Worm (Caenorhabditis elegans) whole organism, L1 larva: ENCODE measurements around the gene ZC449.5.
A peak's percentile ranks its signal among the peaks of the same experiment; 100 is the strongest.

Source experiments
- C04F5.9 ChIP-seq: sonication (generic microtip); optimal IDR thresholded peaks from 2 replicates; lab custom pipeline; 2016; ENCODE audit warnings: missing genetic modification characterization, missing compliant biosample characterization
- C16A3.4 ChIP-seq: fragments of 150-350 bp; optimal IDR thresholded peaks from 2 replicates; lab custom pipeline; 2014; ENCODE audit warnings: missing biosample characterization, missing genetic modification characterization
- Y116A8C.19 ChIP-seq: sonication (generic microtip); optimal IDR thresholded peaks from 2 replicates; lab custom pipeline; 2016; ENCODE audit warnings: missing compliant biosample characterization, missing genetic modification characterization, borderline replicate concordance
- aha-1 ChIP-seq: fragments of 150-350 bp; optimal IDR thresholded peaks from 2 replicates; lab custom pipeline; 2014; ENCODE audit warnings: missing biosample characterization, missing genetic modification characterization
- aly-2 ChIP-seq: fragments of 150-350 bp; optimal IDR thresholded peaks from 2 replicates; lab custom pipeline; 2014; ENCODE audit warnings: missing biosample characterization, missing genetic modification characterization
- blmp-1 ChIP-seq: fragments of 150-350 bp; optimal IDR thresholded peaks from 2 replicates; lab custom pipeline; 2014; ENCODE audit warnings: missing biosample characterization, missing genetic modification characterization
- ceh-63 ChIP-seq: fragments of 200-800 bp; sonication (Bioruptor generic); optimal IDR thresholded peaks from 2 replicates; lab custom pipeline; 2018; ENCODE audit warnings: mild to moderate bottlenecking, missing genetic modification characterization, missing compliant biosample characterization
- ceh-8 ChIP-seq: fragments of 200-800 bp; sonication (Bioruptor generic); optimal IDR thresholded peaks from 2 replicates; lab custom pipeline; 2018; ENCODE audit warnings: mild to moderate bottlenecking, missing genetic modification characterization, moderate library complexity, missing compliant biosample characterization
- ceh-88 ChIP-seq: fragments of 200-800 bp; sonication (Bioruptor generic); IDR thresholded peaks from 2 replicates; pipeline ENCODE4 v1.3.6; 2022; ENCODE audit warnings: missing genetic modification characterization, missing compliant biosample characterization
- ceh-90 ChIP-seq: sonication (generic microtip); optimal IDR thresholded peaks from 2 replicates; lab custom pipeline; 2016; ENCODE audit warnings: missing genetic modification characterization, missing compliant biosample characterization
- ces-1 ChIP-seq: fragments of 150-350 bp; optimal IDR thresholded peaks from 2 replicates; lab custom pipeline; 2014; ENCODE audit warnings: missing biosample characterization, missing genetic modification reagents, missing genetic modification characterization
- dsc-1 ChIP-seq: sonication (generic microtip); optimal IDR thresholded peaks from 2 replicates; lab custom pipeline; 2016; ENCODE audit warnings: mild to moderate bottlenecking, missing genetic modification characterization, missing compliant biosample characterization
- egl-13 ChIP-seq: sonication (generic microtip); optimal IDR thresholded peaks from 2 replicates; lab custom pipeline; 2016; ENCODE audit warnings: missing genotype, missing genetic modification reagents, missing genetic modification characterization, missing compliant biosample characterization
- egl-27 ChIP-seq, 2 experiments: fragments of 150-350 bp in 1 of 2; sonication (generic microtip); optimal IDR thresholded peaks; 3 replicates each; lab custom pipeline; 2017 to 2018; ENCODE audit warnings: missing biosample characterization in 2 of 2, missing genetic modification characterization in 2 of 2, missing genetic modification reagents in 2 of 2
- elt-2 ChIP-seq: sonication (generic microtip); optimal IDR thresholded peaks from 2 replicates; lab custom pipeline; 2016; ENCODE audit warnings: missing genetic modification characterization, mild to moderate bottlenecking, inconsistent platforms, missing compliant biosample characterization, missing genetic modification reagents
- fkh-10 ChIP-seq: sonication (generic microtip); optimal IDR thresholded peaks from 2 replicates; lab custom pipeline; 2017; ENCODE audit warnings: missing biosample characterization, missing genetic modification reagents, missing genetic modification characterization
- fkh-4 ChIP-seq: sonication (generic microtip); optimal IDR thresholded peaks from 2 replicates; lab custom pipeline; 2016; ENCODE audit warnings: missing compliant biosample characterization, missing genetic modification characterization, borderline replicate concordance
- fkh-8 ChIP-seq: sonication (generic microtip); optimal IDR thresholded peaks from 2 replicates; lab custom pipeline; 2016; ENCODE audit warnings: mild to moderate bottlenecking, missing genetic modification characterization, missing compliant biosample characterization
- grh-1 ChIP-seq: fragments of 200-800 bp; sonication (Bioruptor generic); IDR thresholded peaks from 2 replicates; pipeline ENCODE4 v1.3.6; 2022; ENCODE audit warnings: missing genetic modification reagents, missing genetic modification characterization, missing compliant biosample characterization
- hlh-4 ChIP-seq: sonication (generic microtip); optimal IDR thresholded peaks from 2 replicates; lab custom pipeline; 2016; ENCODE audit warnings: mild to moderate bottlenecking, missing genetic modification characterization, missing compliant biosample characterization
- irx-1 ChIP-seq: sonication (generic microtip); optimal IDR thresholded peaks from 2 replicates; lab custom pipeline; 2016; ENCODE audit warnings: missing genetic modification characterization, missing compliant biosample characterization
- jun-1 ChIP-seq: fragments of 150-350 bp; optimal IDR thresholded peaks from 2 replicates; lab custom pipeline; 2014; ENCODE audit warnings: missing biosample characterization, missing genetic modification reagents, missing genetic modification characterization
- lin-13 ChIP-seq: fragments of 150-350 bp; optimal IDR thresholded peaks from 2 replicates; lab custom pipeline; 2014; ENCODE audit warnings: missing biosample characterization, missing genetic modification reagents, missing genetic modification characterization
- lin-35 ChIP-seq, 2 experiments: fragments of 150-350 bp; optimal IDR thresholded peaks; 2 replicates each; lab custom pipeline; 2014; ENCODE audit warnings: missing biosample characterization in 2 of 2, missing genetic modification characterization in 2 of 2, missing genetic modification reagents in 2 of 2
- lin-39 ChIP-seq: fragments of 150-350 bp; optimal IDR thresholded peaks from 2 replicates; lab custom pipeline; 2014; ENCODE audit warnings: missing biosample characterization, missing genetic modification reagents, missing genetic modification characterization
- lir-3 ChIP-seq: sonication (generic microtip); optimal IDR thresholded peaks from 2 replicates; lab custom pipeline; 2016; ENCODE audit warnings: mild to moderate bottlenecking, missing genetic modification characterization, moderate library complexity, missing compliant biosample characterization; ENCODE audit not compliant: poor library complexity
- lsy-2 ChIP-seq, 2 experiments: fragments of 150-350 bp; optimal IDR thresholded peaks; 2 replicates each; lab custom pipeline; 2014; ENCODE audit warnings: missing biosample characterization in 2 of 2, missing genetic modification characterization in 2 of 2
- mef-2 ChIP-seq: fragments of 150-350 bp; optimal IDR thresholded peaks from 2 replicates; lab custom pipeline; 2014; ENCODE audit warnings: missing biosample characterization, missing genetic modification characterization
- mep-1 ChIP-seq: fragments of 150-350 bp; optimal IDR thresholded peaks from 2 replicates; lab custom pipeline; 2014; ENCODE audit warnings: missing biosample characterization, missing genetic modification characterization
- nhr-11 ChIP-seq: fragments of 150-350 bp; optimal IDR thresholded peaks from 2 replicates; lab custom pipeline; 2014; ENCODE audit warnings: missing biosample characterization, missing genetic modification characterization
- nhr-12 ChIP-seq: sonication (generic microtip); optimal IDR thresholded peaks from 2 replicates; lab custom pipeline; 2017; ENCODE audit warnings: missing biosample characterization, missing genetic modification characterization
- nhr-19 ChIP-seq: fragments of 200-800 bp; sonication (Bioruptor generic); conservative IDR thresholded peaks from 2 replicates; pipeline ENCODE4 v1.3.6; 2022; ENCODE audit warnings: missing genetic modification characterization, missing compliant biosample characterization
- nhr-20 ChIP-seq: sonication (generic microtip); optimal IDR thresholded peaks from 2 replicates; lab custom pipeline; 2016; ENCODE audit warnings: mild to moderate bottlenecking, missing genetic modification characterization, missing compliant biosample characterization
- nhr-76 ChIP-seq: sonication (generic microtip); optimal IDR thresholded peaks from 2 replicates; lab custom pipeline; 2017; ENCODE audit warnings: missing biosample characterization, missing genetic modification characterization
- nhr-77 ChIP-seq: fragments of 150-350 bp; optimal IDR thresholded peaks from 2 replicates; lab custom pipeline; 2014; ENCODE audit warnings: missing biosample characterization, missing genetic modification characterization
- nhr-84 ChIP-seq: sonication (generic microtip); optimal IDR thresholded peaks from 2 replicates; lab custom pipeline; 2017; ENCODE audit warnings: missing biosample characterization, missing genetic modification characterization
- nhr-85 ChIP-seq: sonication (generic microtip); peaks from one replicate; lab custom pipeline; 2016; ENCODE audit warnings: missing genetic modification characterization, inconsistent platforms, missing compliant biosample characterization
- nhr-90 ChIP-seq: sonication (generic microtip); optimal IDR thresholded peaks from 2 replicates; lab custom pipeline; 2016; ENCODE audit warnings: mild to moderate bottlenecking, missing genetic modification characterization, missing compliant biosample characterization; ENCODE audit not compliant: poor library complexity
- rnt-1 ChIP-seq: sonication (generic microtip); optimal IDR thresholded peaks from 2 replicates; lab custom pipeline; 2016; ENCODE audit warnings: mild to moderate bottlenecking, missing genetic modification characterization, moderate library complexity, missing compliant biosample characterization
- sup-37 ChIP-seq: fragments of 200-800 bp; sonication (Bioruptor generic); optimal IDR thresholded peaks from 2 replicates; lab custom pipeline; 2018; ENCODE audit warnings: mild to moderate bottlenecking, missing genetic modification characterization, missing compliant biosample characterization
- swsn-7 ChIP-seq: sonication (generic microtip); optimal IDR thresholded peaks from 2 replicates; lab custom pipeline; 2016; ENCODE audit warnings: missing genetic modification characterization, missing compliant biosample characterization
- tbx-2 ChIP-seq: sonication (generic microtip); optimal IDR thresholded peaks from 2 replicates; lab custom pipeline; 2016; ENCODE audit warnings: missing genetic modification characterization, missing compliant biosample characterization
- tlp-1 ChIP-seq: fragments of 150-350 bp; optimal IDR thresholded peaks from 2 replicates; lab custom pipeline; 2014; ENCODE audit warnings: missing biosample characterization, missing genetic modification characterization
- unc-62 ChIP-seq: fragments of 150-350 bp; optimal IDR thresholded peaks from 2 replicates; lab custom pipeline; 2014; ENCODE audit warnings: missing biosample characterization, missing genetic modification reagents, missing genetic modification characterization
- unc-86 ChIP-seq: sonication (generic microtip); optimal IDR thresholded peaks from 2 replicates; lab custom pipeline; 2016; ENCODE audit warnings: missing genetic modification characterization, missing compliant biosample characterization
- unc-98 ChIP-seq: fragments of 200-800 bp; sonication (Bioruptor generic); IDR thresholded peaks from 2 replicates; pipeline ENCODE4 v1.3.6; 2022; ENCODE audit warnings: missing genetic modification characterization, missing compliant biosample characterization
- xbp-1 ChIP-seq: sonication (generic microtip); optimal IDR thresholded peaks from 2 replicates; lab custom pipeline; 2016; ENCODE audit warnings: missing genetic modification characterization, missing compliant biosample characterization
- zip-4 ChIP-seq: fragments of 200-800 bp; sonication (Bioruptor generic); optimal IDR thresholded peaks from 2 replicates; lab custom pipeline; 2018; ENCODE audit warnings: mild to moderate bottlenecking, missing genetic modification characterization, moderate library complexity, missing compliant biosample characterization
- ztf-11 ChIP-seq, 2 experiments: sonication (generic microtip); optimal IDR thresholded peaks; 2 replicates each; lab custom pipeline; 2016 to 2017; ENCODE audit warnings: missing genetic modification characterization in 2 of 2, missing biosample characterization in 1 of 2, missing compliant biosample characterization in 1 of 2
- ztf-4 ChIP-seq: fragments of 150-350 bp; optimal IDR thresholded peaks from 2 replicates; lab custom pipeline; 2014; ENCODE audit warnings: missing biosample characterization, missing genetic modification characterization

The ZC449.5 gene

DNA sequence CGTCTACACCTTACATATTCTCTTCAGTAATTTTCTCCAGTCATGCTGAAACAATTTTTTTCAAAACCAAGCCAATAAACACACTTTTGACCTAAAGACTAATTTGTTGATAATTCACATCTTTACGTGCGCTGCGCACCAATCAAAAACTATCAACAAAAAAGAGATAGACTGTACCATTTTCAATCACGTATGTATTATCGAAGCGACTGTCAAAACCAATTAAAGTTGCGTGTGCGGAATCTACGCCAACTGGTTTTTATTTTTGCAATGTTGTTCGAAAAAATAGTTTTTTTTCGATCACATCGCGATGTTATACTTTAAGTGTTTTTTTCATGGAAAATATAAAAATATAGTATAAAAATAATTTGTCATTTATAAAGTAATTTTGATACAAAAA lies 41.7 kb upstream of the ZC449.5 start (continued):
- no peak for TF ChIP-seq sup-37
- TF ChIP-seq unc-86 (tag; lab: Kevin White, UChicago) = no peak
- no peak for TF ChIP-seq ces-1 (GFP tag; lab: Kevin White, UChicago)
- no peak for TF ChIP-seq fkh-10 (GFP tag; lab: Kevin White, UChicago)
- no peak for TF ChIP-seq egl-27 (tag; optimal IDR thresholded peaks at IDR 0.05; lab: Kevin White, UChicago)
- TF ChIP-seq C16A3.4 (tag; lab: Kevin White, UChicago) = no peak
- TF ChIP-seq nhr-77 (tag; lab: Kevin White, UChicago) = no peak
- TF ChIP-seq nhr-85 (tag; lab: Kevin White, UChicago) = peak; percentile 95
- no peak for TF ChIP-seq nhr-19 (GFP tag; lab: Robert Waterston, UW)
- TF ChIP-seq blmp-1 (tag; lab: Kevin White, UChicago) = peak; percentile 53
- TF ChIP-seq ceh-88 (GFP tag; lab: Robert Waterston, UW) = no peak
- no peak for TF ChIP-seq C04F5.9 (tag; lab: Kevin White, UChicago)
- TF ChIP-seq nhr-11 = no peak
- TF ChIP-seq ztf-4 (tag; lab: Kevin White, UChicago) = no peak
- no peak for TF ChIP-seq lin-39
- TF ChIP-seq unc-62 (GFP tag; lab: Kevin White, UChicago) = no peak
- no peak for TF ChIP-seq ceh-63 (GFP tag; lab: Kevin White, UChicago)
- TF ChIP-seq lin-35 (GFP tag; optimal IDR thresholded peaks at IDR 0.05; lab: Kevin White, UChicago) = peak in 1 of 2 experiments; percentile 12
- peak; percentile 33 for TF ChIP-seq tbx-2 (tag; lab: Kevin White, UChicago)
- TF ChIP-seq elt-2 (tag; lab: Kevin White, UChicago) = no peak
- no peak for TF ChIP-seq swsn-7
- TF ChIP-seq nhr-20 (tag; lab: Kevin White, UChicago) = peak; percentile 62
- no peak for TF ChIP-seq unc-98 (GFP tag; lab: Robert Waterston, UW)
- TF ChIP-seq lin-13 = no peak
- TF ChIP-seq fkh-8 (tag; lab: Kevin White, UChicago) = no peak
- no peak for TF ChIP-seq hlh-4
- no peak for TF ChIP-seq aha-1 (tag; lab: Kevin White, UChicago)
- TF ChIP-seq fkh-4 (tag; lab: Kevin White, UChicago) = no peak
- TF ChIP-seq nhr-90 = peak; percentile 22
- no peak for TF ChIP-seq Y116A8C.19
- TF ChIP-seq rnt-1 (tag; lab: Kevin White, UChicago) = no peak
- TF ChIP-seq ceh-8 (GFP tag; lab: Kevin White, UChicago) = no peak
- no peak for TF ChIP-seq aly-2 (tag; lab: Kevin White, UChicago)
- no peak for TF ChIP-seq mef-2 (tag; lab: Kevin White, UChicago)
- no peak for TF ChIP-seq nhr-12
- TF ChIP-seq mep-1 (tag; lab: Kevin White, UChicago) = peak; percentile 3
- no peak for TF ChIP-seq egl-13
- no peak for TF ChIP-seq ztf-11 (tag; optimal IDR thresholded peaks at IDR 0.05; lab: Kevin White, UChicago)
- TF ChIP-seq xbp-1 (tag; lab: Kevin White, UChicago) = peak; percentile 2
- TF ChIP-seq irx-1 (tag; lab: Kevin White, UChicago) = no peak
- no peak for TF ChIP-seq nhr-76 (tag; lab: Kevin White, UChicago)
- peak; percentile 82 for TF ChIP-seq grh-1 (GFP tag; lab: Robert Waterston, UW)
- TF ChIP-seq tlp-1 (tag; lab: Kevin White, UChicago) = no peak
- TF ChIP-seq lsy-2 (tag; optimal IDR thresholded peaks at IDR 0.05; lab: Kevin White, UChicago) = peak in 1 of 2 experiments; percentile 51
- TF ChIP-seq ceh-90 (tag; lab: Kevin White, UChicago) = no peak
- TF ChIP-seq nhr-84 (tag; lab: Kevin White, UChicago) = no peak
- no peak for TF ChIP-seq jun-1 (tag; lab: Kevin White, UChicago)
- no peak for TF ChIP-seq dsc-1 (tag; lab: Kevin White, UChicago)
- no peak for TF ChIP-seq lir-3
- TF ChIP-seq zip-4 (GFP tag; lab: Kevin White, UChicago) = no peak
